Worm (Caenorhabditis elegans): Measurements from ENCODE around the gene T23C6.4.

T23C6.4 gene

DNA sequence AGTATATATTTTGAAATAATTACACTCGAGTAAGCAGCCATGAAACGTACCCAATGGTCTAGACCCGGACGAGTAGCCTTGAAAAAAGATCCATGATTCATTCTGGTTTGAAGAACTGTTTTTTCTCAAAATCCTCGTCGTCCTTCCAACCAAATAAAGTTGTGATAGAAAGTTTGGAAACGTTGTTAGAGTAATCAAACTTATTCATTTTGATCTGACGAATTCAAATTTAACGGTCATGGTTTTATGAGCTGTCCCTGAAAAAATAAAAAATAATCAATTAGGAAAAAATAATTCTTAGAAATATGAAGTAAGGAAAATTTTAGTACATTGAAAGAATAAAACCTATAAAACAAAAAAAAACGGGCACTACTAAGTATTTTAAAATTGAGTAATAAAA lies 26.9 kb upstream of the T23C6.4 start, which contains the start of gene B0302.4:
B0302.4 (minus strand) TSS at position 101 of the 400 bp plus-strand sequence.
- TF ChIP-seq unc-42 (tag; optimal IDR thresholded peaks at IDR 0.05) (no peak), K09A11.1 (tag; optimal IDR thresholded peaks at IDR 0.05; ENCODE audit: insufficient read depth) (no peak), unc-86 (tag; optimal IDR thresholded peaks at IDR 0.05) (no peak), C38D4.7 (GFP tag; optimal IDR thresholded peaks at IDR 0.05) (no peak), ceh-31 (tag; optimal IDR thresholded peaks at IDR 0.05) (no peak), F13H6.1 (tag; optimal IDR thresholded peaks at IDR 0.05) (no peak), T23F11.4 (GFP tag; optimal IDR thresholded peaks at IDR 0.05) (no peak)

ce11 chrX:17170401-17170800 lies 20.7 kb upstream of the T23C6.4 start:
- TF ChIP-seq K09A11.1 (tag; optimal IDR thresholded peaks at IDR 0.05; ENCODE audit: insufficient read depth) (no peak), ceh-24 (tag; optimal IDR thresholded peaks at IDR 0.05) (no peak), dmd-4 (tag; optimal IDR thresholded peaks at IDR 0.05; ENCODE audit: borderline replicate concordance) (no peak), elt-4 (tag; optimal IDR thresholded peaks at IDR 0.05) (no peak), rnt-1 (tag; optimal IDR thresholded peaks at IDR 0.05) (no peak), pha-4 (tag; optimal IDR thresholded peaks at IDR 0.05) (no peak), unc-42 (tag; optimal IDR thresholded peaks at IDR 0.05) (peak; percentile 59)

DNA sequence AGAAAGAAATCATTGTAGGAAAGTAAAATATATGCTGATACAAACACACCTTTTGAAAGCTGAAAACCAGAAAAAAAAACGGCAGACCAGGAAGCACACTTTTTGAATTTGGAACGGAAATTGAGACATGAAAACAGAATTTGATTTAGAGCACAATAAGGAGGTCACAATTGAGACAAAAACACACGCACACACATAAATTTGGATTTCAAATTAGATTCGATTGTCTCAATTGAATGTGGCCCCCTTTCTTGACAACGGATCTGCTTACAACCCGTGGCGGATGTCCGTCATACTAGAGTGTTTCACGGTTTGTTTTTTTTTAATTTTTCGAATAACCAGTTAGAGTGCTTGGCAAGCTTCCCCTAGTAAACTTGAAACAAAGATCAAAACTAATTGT lies 18.4 kb upstream of the T23C6.4 start:
- TF ChIP-seq hlh-13 (GFP tag; optimal IDR thresholded peaks at IDR 0.05) (no peak), rnt-1 (tag; optimal IDR thresholded peaks at IDR 0.05) (no peak), elt-2 (tag; optimal IDR thresholded peaks at IDR 0.05) (no peak), ceh-18 (tag; optimal IDR thresholded peaks at IDR 0.05) (no peak), unc-42 (tag; optimal IDR thresholded peaks at IDR 0.05) (no peak), ceh-24 (tag; optimal IDR thresholded peaks at IDR 0.05) (no peak), gmeb-2 (tag; optimal IDR thresholded peaks at IDR 0.05) (no peak), zip-5 (tag; optimal IDR thresholded peaks at IDR 0.05) (no peak), lim-6 (tag; optimal IDR thresholded peaks at IDR 0.05) (no peak), unc-86 (tag; optimal IDR thresholded peaks at IDR 0.05) (no peak), hlh-8 (tag; optimal IDR thresholded peaks at IDR 0.05) (no peak), sox-4 (tag; optimal IDR thresholded peaks at IDR 0.05) (no peak), ceh-30 (tag; optimal IDR thresholded peaks at IDR 0.05) (no peak), nhr-232 (tag; optimal IDR thresholded peaks at IDR 0.05) (no peak), tbx-2 (tag; optimal IDR thresholded peaks at IDR 0.05) (no peak)

ce11 chrX:17157868-17158267 lies 8.1 kb upstream of the T23C6.4 start, which contains the start of gene npr-21:
Gene npr-21 (minus strand): TSS chrX:17157968.
- TF ChIP-seq dmd-4 (tag; optimal IDR thresholded peaks at IDR 0.05; ENCODE audit: borderline replicate concordance) (no peak), ttx-3 (tag; optimal IDR thresholded peaks at IDR 0.05) (no peak), fkh-10 (GFP tag; optimal IDR thresholded peaks at IDR 0.05) (no peak), rnt-1 (tag; optimal IDR thresholded peaks at IDR 0.05) (no peak), hlh-8 (tag; optimal IDR thresholded peaks at IDR 0.05) (no peak), sdc-2 (tag; optimal IDR thresholded peaks at IDR 0.05) (no peak), hlh-13 (GFP tag; optimal IDR thresholded peaks at IDR 0.05) (no peak), ceh-24 (tag; optimal IDR thresholded peaks at IDR 0.05) (no peak), ceh-14 (tag; optimal IDR thresholded peaks at IDR 0.05) (no peak), ceh-2 (tag; optimal IDR thresholded peaks at IDR 0.05) (no peak), Y22D7AL.16 (tag; optimal IDR thresholded peaks at IDR 0.05) (no peak), sox-4 (tag; optimal IDR thresholded peaks at IDR 0.05) (no peak), ceh-6 (GFP tag; optimal IDR thresholded peaks at IDR 0.05) (no peak), ets-4 (tag; optimal IDR thresholded peaks at IDR 0.05) (no peak)

- no peak for TF ChIP-seq C38D4.7 (GFP tag; optimal IDR thresholded peaks at IDR 0.05)
- TF ChIP-seq hlh-30 (tag; optimal IDR thresholded peaks at IDR 0.05; ENCODE audit: insufficient read depth): no peak
- no peak for TF ChIP-seq K02D7.2 (tag; optimal IDR thresholded peaks at IDR 0.05)
- no peak for TF ChIP-seq ceh-45 (GFP tag; IDR thresholded peaks at IDR 0.05)
- no peak for TF ChIP-seq dve-1 (tag; optimal IDR thresholded peaks at IDR 0.05)
- no peak for TF ChIP-seq ztf-16 (tag; optimal IDR thresholded peaks at IDR 0.05)
- TF ChIP-seq madf-2 (tag; optimal IDR thresholded peaks at IDR 0.05): no peak
- no peak for TF ChIP-seq odd-2 (tag; optimal IDR thresholded peaks at IDR 0.05)
- TF ChIP-seq sox-4 (tag; optimal IDR thresholded peaks at IDR 0.05): no peak
- no peak for TF ChIP-seq tbx-2 (tag; optimal IDR thresholded peaks at IDR 0.05)
- no peak for TF ChIP-seq fkh-6 (tag; optimal IDR thresholded peaks at IDR 0.05)
- TF ChIP-seq pag-3 (tag; optimal IDR thresholded peaks at IDR 0.05; ENCODE audit: borderline replicate concordance): no peak
- no peak for TF ChIP-seq pros-1 (tag; optimal IDR thresholded peaks at IDR 0.05)
- no peak for TF ChIP-seq ceh-14 (tag; optimal IDR thresholded peaks at IDR 0.05)
- no peak for TF ChIP-seq lim-6 (tag; optimal IDR thresholded peaks at IDR 0.05)
- TF ChIP-seq hlh-13 (GFP tag; optimal IDR thresholded peaks at IDR 0.05): no peak
- TF ChIP-seq hlh-15 (tag; optimal IDR thresholded peaks at IDR 0.05): no peak
- TF ChIP-seq ceh-18 (tag; optimal IDR thresholded peaks at IDR 0.05): no peak
These were observed 7.4 kb upstream of the T23C6.4 start for ce11 chrX:17157089-17157488.

Data from whole organism, late embryonic.